Fruit fly (Drosophila melanogaster): ENCODE data around the gene foxo.

Gene foxo

DNA sequence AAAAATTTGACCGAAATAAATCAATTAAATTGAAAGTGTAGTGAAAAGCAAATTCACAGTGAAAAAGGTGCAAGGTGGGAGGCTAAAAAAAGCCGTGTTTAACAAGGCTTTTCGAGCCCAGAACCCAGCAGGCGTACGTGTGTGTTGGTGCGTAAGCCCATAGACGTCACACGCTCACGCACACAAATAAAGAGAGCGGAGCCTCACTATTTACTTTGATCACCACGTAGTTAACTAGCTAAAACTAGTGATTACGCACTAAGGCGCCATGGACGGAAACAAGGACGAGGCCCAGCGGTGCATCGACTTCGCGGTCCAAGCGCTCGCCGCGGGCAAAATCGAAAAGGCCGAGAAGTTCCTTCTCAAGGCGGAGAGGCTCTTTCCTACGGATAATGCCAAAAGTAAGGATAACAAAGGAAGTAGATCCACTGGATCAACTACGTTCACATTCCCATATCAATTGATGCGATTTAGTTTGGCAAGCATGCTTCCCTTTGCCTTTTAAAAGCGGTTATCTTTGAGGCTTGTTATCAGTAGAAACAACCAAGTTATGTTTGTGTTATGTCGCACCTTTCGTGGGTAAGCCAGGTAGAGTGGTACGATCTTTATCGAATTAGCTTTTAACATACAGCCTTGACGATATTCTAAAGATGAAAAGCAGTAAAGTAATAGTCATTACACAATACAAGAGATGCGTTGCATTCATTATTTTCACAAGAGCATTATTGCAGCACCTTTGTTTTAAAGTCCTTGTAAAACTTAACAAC lies 24.1 kb upstream of the foxo start:
- TF ChIP-seq Myc (optimal IDR thresholded peaks at IDR 0.05), result no peak
- TF ChIP-seq h (optimal IDR thresholded peaks at IDR 0.05), result no peak
- no peak for TF ChIP-seq psq (optimal IDR thresholded peaks at IDR 0.05)
- TF ChIP-seq ttk (optimal IDR thresholded peaks at IDR 0.05), result no peak
- no peak for TF ChIP-seq Sin3A (optimal IDR thresholded peaks at IDR 0.05)
- no peak for TF ChIP-seq insv (optimal IDR thresholded peaks at IDR 0.05)

dm6 chr3R:14034636-14035035 lies 22.1 kb upstream of the foxo start:
- no peak for TF ChIP-seq insv (optimal IDR thresholded peaks at IDR 0.05)
- TF ChIP-seq Sin3A (optimal IDR thresholded peaks at IDR 0.05), result no peak
- TF ChIP-seq ttk (optimal IDR thresholded peaks at IDR 0.05), result no peak
- no peak for TF ChIP-seq psq (optimal IDR thresholded peaks at IDR 0.05)

dm6 chr3R:14035924-14036448 lies 20.8 kb upstream of the foxo start, which contains the start of gene CG9922:
Gene CG9922 (minus strand): TSS chr3R:14036398.
- TF ChIP-seq Myc (optimal IDR thresholded peaks at IDR 0.05), result no peak
- TF ChIP-seq psq (optimal IDR thresholded peaks at IDR 0.05), result no peak
- TF ChIP-seq h (optimal IDR thresholded peaks at IDR 0.05), result no peak
- no peak for TF ChIP-seq insv (optimal IDR thresholded peaks at IDR 0.05)
- no peak for TF ChIP-seq Sin3A (optimal IDR thresholded peaks at IDR 0.05)
- no peak for TF ChIP-seq ttk (optimal IDR thresholded peaks at IDR 0.05)

- TF ChIP-seq ttk (optimal IDR thresholded peaks at IDR 0.05) (no peak), insv (optimal IDR thresholded peaks at IDR 0.05) (no peak), Myc (optimal IDR thresholded peaks at IDR 0.05) (no peak), h (optimal IDR thresholded peaks at IDR 0.05) (no peak), Sin3A (optimal IDR thresholded peaks at IDR 0.05) (no peak), psq (optimal IDR thresholded peaks at IDR 0.05) (no peak)
Observed at dm6 chr3R:14037330-14037729, 19.4 kb upstream of the foxo start.

dm6 chr3R:14041036-14041435 lies 15.7 kb upstream of the foxo start:
- TF ChIP-seq Sin3A (optimal IDR thresholded peaks at IDR 0.05) (no peak), Myc (optimal IDR thresholded peaks at IDR 0.05) (no peak), insv (optimal IDR thresholded peaks at IDR 0.05) (no peak), psq (optimal IDR thresholded peaks at IDR 0.05) (no peak), h (optimal IDR thresholded peaks at IDR 0.05) (no peak), ttk (optimal IDR thresholded peaks at IDR 0.05) (no peak)

dm6 chr3R:14041647-14042046 lies 15.1 kb upstream of the foxo start:
- TF ChIP-seq Myc (optimal IDR thresholded peaks at IDR 0.05) (no peak), ttk (optimal IDR thresholded peaks at IDR 0.05) (no peak), Sin3A (optimal IDR thresholded peaks at IDR 0.05) (no peak), insv (optimal IDR thresholded peaks at IDR 0.05) (no peak), psq (optimal IDR thresholded peaks at IDR 0.05) (no peak)

DNA sequence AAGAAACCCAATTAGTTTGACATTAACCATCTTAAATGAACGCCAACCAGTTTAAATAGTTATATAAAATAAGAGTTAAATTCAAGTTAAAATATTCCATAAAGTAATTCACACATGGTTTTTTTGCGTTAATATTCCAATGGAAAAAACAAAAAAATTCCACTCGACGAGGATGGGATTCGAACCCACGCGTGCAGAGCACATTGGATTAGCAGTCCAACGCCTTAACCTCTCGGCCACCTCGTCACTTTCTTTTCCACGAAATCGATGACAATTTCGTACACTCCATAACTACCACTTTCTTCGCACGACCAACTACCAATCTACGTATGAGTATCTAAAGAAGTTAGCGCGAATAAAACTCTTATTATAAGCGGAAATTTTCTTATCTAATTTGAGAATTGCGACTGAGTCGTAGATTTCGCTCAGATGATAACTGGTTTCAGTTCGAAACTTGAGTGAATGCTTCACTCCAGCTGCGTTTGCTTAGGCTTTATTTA lies 12.3 kb upstream of the foxo start:
- TF ChIP-seq h (optimal IDR thresholded peaks at IDR 0.05) (no peak), Sin3A (optimal IDR thresholded peaks at IDR 0.05) (no peak), ttk (optimal IDR thresholded peaks at IDR 0.05) (no peak)

dm6 chr3R:14048702-14049142 lies 8.0 kb upstream of the foxo start:
- no peak for TF ChIP-seq Sin3A (optimal IDR thresholded peaks at IDR 0.05)
- no peak for TF ChIP-seq Myc (optimal IDR thresholded peaks at IDR 0.05)
- TF ChIP-seq h (optimal IDR thresholded peaks at IDR 0.05), result no peak
- TF ChIP-seq ttk (optimal IDR thresholded peaks at IDR 0.05), result no peak
- no peak for TF ChIP-seq psq (optimal IDR thresholded peaks at IDR 0.05)
- no peak for TF ChIP-seq insv (optimal IDR thresholded peaks at IDR 0.05)

DNA sequence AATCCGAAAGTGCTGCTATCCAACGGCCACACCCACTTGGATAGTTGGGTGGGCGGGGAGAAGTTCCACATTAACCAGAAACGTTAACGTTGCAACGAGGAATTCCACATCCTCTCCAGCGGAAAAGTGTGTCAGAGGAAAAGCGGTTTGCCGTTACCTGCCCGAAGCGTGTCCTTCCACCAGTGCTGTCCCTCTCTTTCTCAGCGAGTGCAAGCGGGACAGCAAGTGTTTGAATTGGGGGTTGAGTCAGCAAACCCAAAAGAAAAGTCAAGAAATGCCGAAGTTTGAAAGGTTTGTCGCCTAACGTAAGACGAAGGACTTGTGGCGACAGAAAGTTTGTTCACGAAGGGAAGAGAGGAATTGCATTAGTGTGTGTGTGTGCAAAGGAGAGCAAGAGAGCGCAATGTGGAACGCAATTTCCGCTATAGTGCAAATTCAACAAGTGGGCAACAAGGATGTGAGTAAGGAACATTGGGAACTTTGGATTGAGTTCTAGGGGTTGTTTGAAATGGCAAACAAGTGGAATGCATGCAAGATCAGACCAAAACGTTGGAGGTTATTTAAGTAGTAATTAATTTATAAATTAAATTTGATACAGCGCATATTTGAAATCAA lies 6.1 kb upstream of the foxo start:
- no peak for TF ChIP-seq Sin3A (optimal IDR thresholded peaks at IDR 0.05)
- no peak for TF ChIP-seq insv (optimal IDR thresholded peaks at IDR 0.05)
- no peak for TF ChIP-seq h (optimal IDR thresholded peaks at IDR 0.05)
- no peak for TF ChIP-seq Myc (optimal IDR thresholded peaks at IDR 0.05)
- no peak for TF ChIP-seq psq (optimal IDR thresholded peaks at IDR 0.05)
- no peak for TF ChIP-seq ttk (optimal IDR thresholded peaks at IDR 0.05)

- TF ChIP-seq h (optimal IDR thresholded peaks at IDR 0.05) (no peak), Myc (optimal IDR thresholded peaks at IDR 0.05) (no peak), psq (optimal IDR thresholded peaks at IDR 0.05) (no peak), ttk (optimal IDR thresholded peaks at IDR 0.05) (no peak), Sin3A (optimal IDR thresholded peaks at IDR 0.05) (no peak), insv (optimal IDR thresholded peaks at IDR 0.05) (no peak)
Observed at dm6 chr3R:14051391-14051852, 5.3 kb upstream of the foxo start.

DNA sequence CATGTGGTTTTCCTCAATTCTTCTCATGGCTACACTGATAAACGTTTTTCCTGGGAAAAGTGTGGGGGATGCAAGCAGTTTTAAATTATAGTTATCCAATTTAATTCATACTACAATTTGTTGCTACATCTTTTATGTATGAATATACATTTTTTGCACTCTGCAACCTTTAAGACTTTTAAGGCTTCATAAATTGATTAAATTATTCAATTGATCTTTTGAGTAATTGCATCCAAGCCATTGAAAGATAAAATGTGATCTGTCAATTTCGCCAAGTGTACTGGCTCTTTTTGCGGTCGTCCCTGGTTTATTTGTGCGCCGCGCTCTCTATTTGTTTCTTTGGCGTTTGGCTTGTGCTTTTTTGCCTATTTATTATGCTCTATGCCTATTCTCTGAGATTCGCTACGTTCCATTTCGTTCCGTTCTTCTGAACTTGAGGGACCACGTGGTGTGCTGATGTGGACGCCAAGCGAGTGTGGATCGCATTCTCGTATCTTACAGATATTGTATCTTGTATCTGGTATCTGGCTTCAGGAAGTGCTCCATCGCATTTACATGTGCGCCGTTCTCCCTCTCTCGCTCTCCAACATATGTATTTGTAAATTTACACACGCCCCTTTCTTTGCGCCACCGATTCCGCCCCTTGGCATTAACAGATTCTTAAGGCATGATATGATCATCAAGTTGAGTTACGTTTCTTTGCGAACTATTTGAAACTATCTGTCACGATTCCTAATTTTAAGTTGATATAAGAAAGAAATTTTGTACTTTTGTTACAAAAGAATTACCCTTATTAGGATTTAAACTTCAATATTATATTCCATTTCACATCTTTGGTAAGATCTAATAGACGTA lies 4.3 kb upstream of the foxo start:
- TF ChIP-seq Sin3A (optimal IDR thresholded peaks at IDR 0.05), result no peak
- no peak for TF ChIP-seq insv (optimal IDR thresholded peaks at IDR 0.05)
- no peak for TF ChIP-seq h (optimal IDR thresholded peaks at IDR 0.05)
- TF ChIP-seq ttk (optimal IDR thresholded peaks at IDR 0.05), result no peak
- no peak for TF ChIP-seq Myc (optimal IDR thresholded peaks at IDR 0.05)

Data from Kc167 (cell line).